Fruit fly (Drosophila melanogaster): Measurements from ENCODE around the gene CG10336.

CG10336 gene

DNA sequence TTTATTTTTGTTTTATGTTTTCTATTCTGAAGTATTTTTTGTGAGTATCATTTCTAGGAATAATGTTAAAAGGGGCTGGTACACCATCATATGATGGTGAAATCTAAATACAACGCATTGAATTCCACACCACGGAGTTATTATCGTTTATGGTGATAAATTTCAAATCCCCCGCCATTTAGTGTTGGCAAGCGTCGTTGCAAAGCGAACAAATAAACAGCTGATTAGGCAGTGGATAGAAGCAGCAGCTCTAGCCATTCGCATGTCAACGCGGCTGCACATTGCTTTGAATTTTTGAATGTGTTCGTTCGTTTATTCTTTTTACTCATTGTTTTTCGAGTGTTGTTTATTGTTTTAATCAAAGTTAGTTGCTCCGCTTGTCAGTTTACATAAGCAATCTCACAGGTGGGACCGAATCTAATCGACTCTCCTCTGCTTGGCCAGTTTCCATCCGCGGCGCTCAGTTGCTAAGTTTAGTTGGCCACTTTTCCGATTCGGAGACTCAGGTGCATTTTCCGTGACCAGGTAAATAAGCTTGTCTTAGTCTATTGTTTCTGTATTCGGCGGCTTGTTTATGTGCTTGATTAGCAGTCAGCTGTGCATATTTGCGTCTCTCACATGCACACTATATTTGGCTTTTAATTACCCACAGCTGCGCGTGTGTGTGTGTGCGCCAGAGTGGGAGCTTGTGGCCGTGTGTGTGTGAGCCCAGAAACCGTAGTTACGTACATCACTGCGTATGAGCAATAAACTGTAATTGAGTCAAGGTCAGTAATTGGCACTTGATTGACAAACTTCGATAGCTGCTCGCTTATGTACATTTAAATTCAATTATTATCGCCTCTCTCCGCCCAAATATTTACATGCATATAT is 12.1 kb upstream of the CG10336 start, which contains the start of the genes Mst36Fa and CG31751 (continued):
- TF ChIP-seq ato (GFP tag; IDR thresholded peaks at IDR 0.05; ENCODE audit: partially characterized antibody) (0 out of 2 replicates have a peak, but pooled peaks have one; percentile 7), Asciz (GFP tag; optimal IDR thresholded peaks at IDR 0.05) (peak; percentile 91), amos (GFP tag; IDR thresholded peaks at IDR 0.05; ENCODE audit: partially characterized antibody) (no peak), CG11398 (GFP tag; optimal IDR thresholded peaks at IDR 0.05) (peak; percentile 81), H2.0 (GFP tag; IDR thresholded peaks at IDR 0.05) (no peak), ac (GFP tag; optimal IDR thresholded peaks at IDR 0.05) (no peak), Hey (tag; optimal IDR thresholded peaks at IDR 0.05) (peak; percentile 88), stc (GFP tag; IDR thresholded peaks at IDR 0.05) (peak; percentile 70), CG9876 (GFP tag; optimal IDR thresholded peaks at IDR 0.05) (peak; percentile 50), CG17802 (tag; optimal IDR thresholded peaks at IDR 0.05) (peak; percentile 29), ssp (GFP tag; IDR thresholded peaks at IDR 0.05) (0 out of 2 replicates have a peak, but pooled peaks have one; percentile 29), CG16815 (GFP tag; optimal IDR thresholded peaks at IDR 0.05) (no peak), Sry-β (GFP tag; optimal IDR thresholded peaks at IDR 0.05) (peak; percentile 62), tna (GFP tag; IDR thresholded peaks at IDR 0.05; ENCODE audit: partially characterized antibody) (no peak), Ets97D (GFP tag; optimal IDR thresholded peaks at IDR 0.05) (peak; percentile 42), CG3726 (GFP tag; IDR thresholded peaks at IDR 0.05) (no peak), sens (GFP tag) (peak; percentile 96), lilli (GFP tag; optimal IDR thresholded peaks at IDR 0.05) (peak; percentile 29), CG8944 (GFP tag; optimal IDR thresholded peaks at IDR 0.05) (peak; percentile 63), btn (GFP tag; optimal IDR thresholded peaks at IDR 0.05) (peak; percentile 68), CTCF (GFP tag; optimal IDR thresholded peaks at IDR 0.05) (peak; percentile 36), Blimp-1 (GFP tag; optimal IDR thresholded peaks at IDR 0.05) (peak; percentile 79), Fer2 (tag; optimal IDR thresholded peaks at IDR 0.05) (peak; percentile 61), gcm (GFP tag; optimal IDR thresholded peaks at IDR 0.05) (peak; percentile 61), Sry-δ (GFP tag; optimal IDR thresholded peaks at IDR 0.05) (peak; percentile 29), CG9932 (GFP tag; IDR thresholded peaks at IDR 0.05) (peak; percentile 32; the same call in 1 of the 2 replicates), CG7839 (tag; optimal IDR thresholded peaks at IDR 0.05) (peak; percentile 45), bbx (GFP tag; IDR thresholded peaks at IDR 0.05; ENCODE audit: partially characterized antibody) (no peak), Spps (tag; optimal IDR thresholded peaks at IDR 0.05) (no peak), CG3065 (GFP tag; optimal IDR thresholded peaks at IDR 0.05) (peak; percentile 74), CG3995 (GFP tag; optimal IDR thresholded peaks at IDR 0.05) (peak; percentile 10), CG6254 (GFP tag; optimal IDR thresholded peaks at IDR 0.05) (peak; percentile 55), disco-r (GFP tag; optimal IDR thresholded peaks at IDR 0.05) (peak; percentile 77), ERR (GFP tag; optimal IDR thresholded peaks at IDR 0.05) (peak; percentile 55), pzg (GFP tag; optimal IDR thresholded peaks at IDR 0.05) (peak; percentile 88), fd3F (GFP tag; optimal IDR thresholded peaks at IDR 0.05) (peak; percentile 88), Oli (tag; optimal IDR thresholded peaks at IDR 0.05) (peak; percentile 42), crc (GFP tag; optimal IDR thresholded peaks at IDR 0.05) (peak; percentile 78), E2f1 (GFP tag; IDR thresholded peaks at IDR 0.05) (0 out of 2 replicates have a peak, but pooled peaks have one; percentile 42), lola (GFP tag; optimal IDR thresholded peaks at IDR 0.05) (peak in 1 of 3 experiments; percentile 34), phol (tag; optimal IDR thresholded peaks at IDR 0.05) (peak; percentile 9), so (GFP tag; IDR thresholded peaks at IDR 0.05) (peak; percentile 71; the same call in 1 of the 3 replicates), CG14667 (GFP tag; IDR thresholded peaks at IDR 0.05) (no peak), CG6654 (GFP tag; optimal IDR thresholded peaks at IDR 0.05) (peak; percentile 29), CG32767 (GFP tag; IDR thresholded peaks at IDR 0.05) (peak; percentile 60), bsh (GFP tag; optimal IDR thresholded peaks at IDR 0.05) (peak in 1 of 2 experiments; percentile 68), Mrtf (GFP tag; IDR thresholded peaks at IDR 0.05) (peak; percentile 29; the same call in 1 of the 3 replicates), Drgx (GFP tag; IDR thresholded peaks at IDR 0.05) (no peak)
